Fruit fly (Drosophila melanogaster) whole organism, prepupa: ENCODE data around the gene CG34417.

ENCODE experiments used
- CG10631 ChIP-seq: fragments of 200-800 bp; sonication (Bioruptor generic); optimal IDR thresholded peaks from 2 replicates; lab custom pipeline; 2016; ENCODE audit warnings: missing biosample characterization, missing genetic modification characterization
- CG11762 ChIP-seq: fragments of 200-800 bp; sonication (Bioruptor generic); optimal IDR thresholded peaks from 3 replicates; lab custom pipeline; 2016; ENCODE audit warnings: missing biosample characterization, missing genetic modification characterization; ENCODE audit not compliant: insufficient read depth
- CG11902 ChIP-seq: fragments of 200-800 bp; sonication (Bioruptor generic); optimal IDR thresholded peaks from 3 replicates; lab custom pipeline; 2016; ENCODE audit warnings: missing biosample characterization, missing genetic modification characterization
- CG1621 ChIP-seq: fragments of 200-800 bp; sonication (Bioruptor generic); optimal IDR thresholded peaks from 3 replicates; lab custom pipeline; 2018; ENCODE audit warnings: missing biosample characterization, mild to moderate bottlenecking, missing genetic modification characterization
- CG16779 ChIP-seq: fragments of 200-800 bp; sonication (Bioruptor generic); optimal IDR thresholded peaks from 3 replicates; lab custom pipeline; 2017; ENCODE audit warnings: missing biosample characterization, mild to moderate bottlenecking, missing genetic modification characterization
- CG3032 ChIP-seq: fragments of 200-800 bp; optimal IDR thresholded peaks from 2 replicates; lab custom pipeline; 2019; ENCODE audit warnings: missing biosample characterization, mild to moderate bottlenecking, missing genetic modification characterization, moderate library complexity
- CG31627 ChIP-seq: fragments of 200-800 bp; sonication (Bioruptor generic); optimal IDR thresholded peaks from 3 replicates; lab custom pipeline; 2016; ENCODE audit warnings: missing biosample characterization, missing genetic modification characterization
- CG34406 ChIP-seq: fragments of 200-800 bp; sonication (Bioruptor generic); optimal IDR thresholded peaks from 3 replicates; lab custom pipeline; 2016; ENCODE audit warnings: missing biosample characterization, missing genetic modification characterization
- CG3919 ChIP-seq: fragments of 200-800 bp; sonication (Bioruptor generic); optimal IDR thresholded peaks from 3 replicates; lab custom pipeline; 2016; ENCODE audit warnings: missing biosample characterization, missing genetic modification characterization
- CG6163 ChIP-seq: fragments of 200-800 bp; sonication (Bioruptor generic); IDR thresholded peaks from 3 replicates; pipeline ENCODE4 v1.3.6; 2022; ENCODE audit warnings: missing biosample characterization, missing genetic modification characterization
- CG6792 ChIP-seq: fragments of 200-800 bp; sonication (Bioruptor generic); optimal IDR thresholded peaks from 3 replicates; lab custom pipeline; 2016; ENCODE audit warnings: missing biosample characterization, missing genetic modification characterization
- CG6808 ChIP-seq: fragments of 200-800 bp; sonication (Bioruptor generic); optimal IDR thresholded peaks from 3 replicates; lab custom pipeline; 2017; ENCODE audit warnings: missing biosample characterization, missing genetic modification characterization, mild to moderate bottlenecking, moderate library complexity, missing genetic modification reagents
- CG7368 ChIP-seq: fragments of 200-800 bp; sonication (Bioruptor generic); optimal IDR thresholded peaks from 3 replicates; lab custom pipeline; 2016; ENCODE audit warnings: missing biosample characterization, missing genetic modification characterization
- CG8119 ChIP-seq: fragments of 200-800 bp; sonication (Bioruptor generic); IDR thresholded peaks from 3 replicates; pipeline ENCODE4 v1.3.6; 2022; ENCODE audit warnings: missing biosample characterization, missing genetic modification characterization
- CG8319 ChIP-seq: fragments of 200-800 bp; sonication (Bioruptor generic); optimal IDR thresholded peaks from 3 replicates; lab custom pipeline; 2016; ENCODE audit warnings: missing biosample characterization, missing genetic modification characterization
- CG9139 ChIP-seq: fragments of 200-800 bp; sonication (Bioruptor generic); optimal IDR thresholded peaks from 3 replicates; lab custom pipeline; 2017; ENCODE audit warnings: missing biosample characterization, mild to moderate bottlenecking, missing genetic modification characterization
- Eip75B ChIP-seq: fragments of 200-800 bp; sonication (Bioruptor generic); optimal IDR thresholded peaks from 3 replicates; lab custom pipeline; 2016; ENCODE audit warnings: missing biosample characterization, missing genetic modification characterization
- Eip78C ChIP-seq: fragments of 200-800 bp; sonication (Bioruptor generic); peaks from one replicate; lab custom pipeline; 2016; ENCODE audit warnings: missing biosample characterization, missing genetic modification characterization
- Eip93F ChIP-seq: fragments of 200-800 bp; sonication (Bioruptor generic); optimal IDR thresholded peaks from 2 replicates; lab custom pipeline; 2016; ENCODE audit warnings: missing biosample characterization, mild to moderate bottlenecking, missing genetic modification characterization
- Ets21C ChIP-seq: fragments of 200-800 bp; sonication (Bioruptor generic); optimal IDR thresholded peaks from 3 replicates; lab custom pipeline; 2016; ENCODE audit warnings: missing biosample characterization, missing genetic modification characterization
- Gug ChIP-seq: fragments of 200-800 bp; sonication (Bioruptor generic); IDR thresholded peaks from 2 replicates; pipeline ENCODE4 v1.3.6; 2022; ENCODE audit warnings: missing biosample characterization, missing genetic modification characterization
- Hr38 ChIP-seq: sonication (Bioruptor generic); optimal IDR thresholded peaks from 2 replicates; lab custom pipeline; 2016; ENCODE audit warnings: missing biosample characterization, missing genetic modification characterization
- Hr39 ChIP-seq: fragments of 200-800 bp; sonication (Bioruptor generic); optimal IDR thresholded peaks from 2 replicates; lab custom pipeline; 2016; ENCODE audit warnings: missing biosample characterization, missing genetic modification characterization
- Hr4 ChIP-seq: fragments of 200-800 bp; sonication (Bioruptor generic); optimal IDR thresholded peaks from 3 replicates; lab custom pipeline; 2016; ENCODE audit warnings: missing biosample characterization, missing genetic modification characterization
- Met ChIP-seq: fragments of 200-800 bp; sonication (Bioruptor generic); optimal IDR thresholded peaks from 3 replicates; lab custom pipeline; 2016; ENCODE audit warnings: missing biosample characterization, missing genetic modification characterization
- OdsH ChIP-seq: fragments of 200-800 bp; sonication (Bioruptor generic); optimal IDR thresholded peaks from 3 replicates; lab custom pipeline; 2016; ENCODE audit warnings: missing biosample characterization, missing genetic modification characterization
- Sox14 ChIP-seq: fragments of 200-800 bp; sonication (Bioruptor generic); optimal IDR thresholded peaks from 3 replicates; lab custom pipeline; 2016; ENCODE audit warnings: missing biosample characterization, missing genetic modification characterization
- Sox15 ChIP-seq: fragments of 200-800 bp; sonication (Bioruptor generic); optimal IDR thresholded peaks from 3 replicates; lab custom pipeline; 2016; ENCODE audit warnings: missing biosample characterization, missing genetic modification characterization
- achi ChIP-seq: fragments of 200-800 bp; sonication (Bioruptor generic); optimal IDR thresholded peaks from 3 replicates; lab custom pipeline; 2016; ENCODE audit warnings: missing biosample characterization, missing genetic modification characterization
- acj6 ChIP-seq: fragments of 200-800 bp; sonication (Bioruptor generic); optimal IDR thresholded peaks from 3 replicates; lab custom pipeline; 2016; ENCODE audit warnings: missing biosample characterization, missing genetic modification characterization
- cyc ChIP-seq: fragments of 200-800 bp; sonication (Bioruptor generic); optimal IDR thresholded peaks from 3 replicates; lab custom pipeline; 2016; ENCODE audit warnings: missing biosample characterization, missing genetic modification characterization
- dsx ChIP-seq: fragments of 200-800 bp; optimal IDR thresholded peaks from 3 replicates; lab custom pipeline; 2019; ENCODE audit warnings: missing biosample characterization, mild to moderate bottlenecking, missing genetic modification characterization, moderate library complexity; ENCODE audit not compliant: poor library complexity, severe bottlenecking
- eg ChIP-seq: fragments of 200-800 bp; sonication (Bioruptor generic); IDR thresholded peaks from 3 replicates; pipeline ENCODE4 v1.3.6; 2022; ENCODE audit warnings: missing biosample characterization, missing genetic modification characterization
- esn ChIP-seq: fragments of 200-800 bp; sonication (Bioruptor generic); optimal IDR thresholded peaks from 2 replicates; lab custom pipeline; 2016; ENCODE audit warnings: missing biosample characterization, mild to moderate bottlenecking, missing genetic modification characterization, moderate library complexity
- fd59A ChIP-seq: fragments of 200-800 bp; sonication (Bioruptor generic); optimal IDR thresholded peaks from 2 replicates; lab custom pipeline; 2017; ENCODE audit warnings: missing biosample characterization, mild to moderate bottlenecking, missing genetic modification characterization, missing genetic modification reagents
- fkh ChIP-seq: fragments of 200-800 bp; sonication (Bioruptor generic); optimal IDR thresholded peaks from 3 replicates; lab custom pipeline; 2017; ENCODE audit warnings: missing biosample characterization, mild to moderate bottlenecking, missing genetic modification characterization, moderate library complexity
- net ChIP-seq: fragments of 200-800 bp; sonication (Bioruptor generic); optimal IDR thresholded peaks from 3 replicates; lab custom pipeline; 2016; ENCODE audit warnings: missing biosample characterization, missing genetic modification characterization
- salr ChIP-seq, 2 experiments: fragments of 200-800 bp; sonication (Bioruptor generic); optimal IDR thresholded peaks; 3 replicates each; lab custom pipeline; 2016 to 2018; ENCODE audit warnings: missing biosample characterization in 2 of 2, missing genetic modification characterization in 2 of 2, mild to moderate bottlenecking in 1 of 2
- spab ChIP-seq: fragments of 200-800 bp; sonication (Bioruptor generic); optimal IDR thresholded peaks from 2 replicates; lab custom pipeline; 2017; ENCODE audit warnings: missing biosample characterization, mild to moderate bottlenecking, missing genetic modification characterization, missing genetic modification reagents
- ss ChIP-seq, 2 experiments: fragments of 200-800 bp; sonication (Bioruptor generic); optimal IDR thresholded peaks; 2 replicates in 1 of 2; 3 replicates in 1 of 2; lab custom pipeline; 2017 to 2018; ENCODE audit warnings: mild to moderate bottlenecking in 2 of 2, missing biosample characterization in 2 of 2, missing genetic modification characterization in 2 of 2, moderate library complexity in 1 of 2
- svp ChIP-seq: fragments of 200-800 bp; sonication (Bioruptor generic); peaks from one replicate; lab custom pipeline; 2016; ENCODE audit warnings: missing biosample characterization, missing genetic modification characterization

Gene CG34417

DNA sequence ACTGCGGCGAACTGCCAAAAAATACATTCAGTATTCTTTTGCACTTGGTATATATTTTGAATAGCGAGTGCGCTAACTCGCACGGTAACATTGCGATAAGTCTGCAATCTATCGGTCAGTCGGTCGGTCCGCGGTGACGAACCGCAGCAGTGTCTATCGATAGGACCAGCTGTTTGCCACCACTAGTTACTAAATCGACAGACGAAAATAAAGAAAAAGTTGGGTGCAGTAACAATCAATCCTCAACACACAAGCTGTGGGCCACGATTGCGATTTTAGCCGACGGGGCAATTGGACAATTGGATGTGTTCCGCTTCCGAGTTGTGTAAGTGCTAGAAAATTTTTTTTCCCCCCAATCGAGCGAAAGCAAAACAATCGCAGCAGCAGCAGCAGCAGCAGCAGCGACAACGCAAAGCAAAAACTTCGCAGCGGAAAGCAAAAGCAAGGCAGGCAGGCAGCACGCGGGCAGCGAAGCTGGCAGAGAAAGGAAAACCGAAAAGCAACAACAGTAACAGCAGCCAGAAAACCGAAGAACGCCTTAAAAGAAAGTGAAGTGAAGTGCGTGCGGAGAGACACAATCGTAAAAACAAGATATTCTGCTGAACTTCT lies 50.2 kb downstream of the CG34417 start, which contains the start of gene Pat1 (continued):
- no peak for TF ChIP-seq CG10631 (GFP tag; lab: Kevin White, UChicago)
- TF ChIP-seq dsx: no peak
- TF ChIP-seq net (GFP tag; lab: Kevin White, UChicago): no peak
- no peak for TF ChIP-seq Eip93F
- no peak for TF ChIP-seq acj6 (GFP tag; lab: Kevin White, UChicago)
- peak; percentile 74 for TF ChIP-seq Eip78C (GFP tag; lab: Kevin White, UChicago)
- peak; percentile 24 for TF ChIP-seq cyc (GFP tag; lab: Kevin White, UChicago)
- TF ChIP-seq CG8319 (GFP tag; lab: Kevin White, UChicago): no peak
- TF ChIP-seq OdsH (GFP tag; lab: Kevin White, UChicago): no peak
- peak; percentile 40 for TF ChIP-seq CG3919 (GFP tag; lab: Kevin White, UChicago)
- TF ChIP-seq achi (GFP tag; lab: Kevin White, UChicago): no peak
- TF ChIP-seq fd59A (GFP tag; lab: Kevin White, UChicago): no peak
- peak; percentile 22 for TF ChIP-seq Sox14
- no peak for TF ChIP-seq Gug (GFP tag; lab: Robert Waterston, UW)
- no peak for TF ChIP-seq Hr39 (GFP tag; lab: Kevin White, UChicago)
- TF ChIP-seq eg (GFP tag; lab: Robert Waterston, UW): 0 out of 3 replicates have a peak, but pooled peaks have one; percentile 30
- no peak for TF ChIP-seq Hr4 (GFP tag; lab: Kevin White, UChicago)
- TF ChIP-seq spab (GFP tag; lab: Kevin White, UChicago): no peak
- no peak for TF ChIP-seq CG1621 (tag; lab: Kevin White, UChicago)
- TF ChIP-seq CG34406 (GFP tag; lab: Kevin White, UChicago): no peak
- no peak for TF ChIP-seq Hr38 (GFP tag; lab: Kevin White, UChicago)
- TF ChIP-seq Sox15: no peak
- TF ChIP-seq CG16779: no peak
- no peak for TF ChIP-seq fkh
- no peak for TF ChIP-seq CG11762 (GFP tag; lab: Kevin White, UChicago)
- no peak for TF ChIP-seq CG31627 (GFP tag; lab: Kevin White, UChicago)
- TF ChIP-seq CG11902: no peak
- no peak for TF ChIP-seq Met (GFP tag; lab: Kevin White, UChicago)
- TF ChIP-seq CG8119 (GFP tag; lab: Robert Waterston, UW): no peak; the same call in 2 of the 3 replicates

DNA sequence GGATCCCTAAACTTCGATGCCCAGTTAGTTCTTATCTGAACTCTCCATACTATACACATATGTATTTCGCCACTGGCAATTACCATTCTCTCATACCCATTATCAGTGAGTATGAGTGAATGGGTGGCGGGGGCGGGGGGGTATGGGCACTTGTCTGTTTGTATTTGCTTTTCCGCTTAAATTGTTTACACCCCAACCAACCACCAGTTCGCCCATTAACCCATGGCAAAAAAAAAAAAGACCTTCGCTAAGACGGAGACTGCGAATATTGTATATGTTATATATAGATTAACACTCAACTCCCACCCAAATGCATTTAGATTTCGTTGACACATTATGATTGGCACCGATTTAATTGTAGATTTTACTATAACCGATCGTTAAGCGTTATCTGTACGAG lies 51.5 kb downstream of the CG34417 start:
- TF ChIP-seq CG6163 (GFP tag; lab: Robert Waterston, UW): peak; percentile 51; the same call in 1 of the 3 replicates
- TF ChIP-seq CG34406 (GFP tag; lab: Kevin White, UChicago): peak; percentile 39
- TF ChIP-seq CG9139 (GFP tag; lab: Kevin White, UChicago): no peak
- TF ChIP-seq esn (GFP tag; lab: Kevin White, UChicago): no peak
- peak in 1 of 2 experiments; percentile 4 for TF ChIP-seq salr (GFP tag; optimal IDR thresholded peaks at IDR 0.05; lab: Kevin White, UChicago)
- peak; percentile 7 for TF ChIP-seq CG7368
- TF ChIP-seq Sox14: no peak
- peak; percentile 19 for TF ChIP-seq Eip75B (GFP tag; lab: Kevin White, UChicago)
- TF ChIP-seq svp (GFP tag; lab: Kevin White, UChicago): peak; percentile 76
- TF ChIP-seq ss (GFP tag; optimal IDR thresholded peaks at IDR 0.05; lab: Kevin White, UChicago): peak; percentile 18 to 60
- TF ChIP-seq fkh: peak; percentile 83
- peak; percentile 24 for TF ChIP-seq CG6808
- peak; percentile 9 for TF ChIP-seq CG6792 (GFP tag; lab: Kevin White, UChicago)
- TF ChIP-seq Eip78C (GFP tag; lab: Kevin White, UChicago): peak; percentile 87

DNA sequence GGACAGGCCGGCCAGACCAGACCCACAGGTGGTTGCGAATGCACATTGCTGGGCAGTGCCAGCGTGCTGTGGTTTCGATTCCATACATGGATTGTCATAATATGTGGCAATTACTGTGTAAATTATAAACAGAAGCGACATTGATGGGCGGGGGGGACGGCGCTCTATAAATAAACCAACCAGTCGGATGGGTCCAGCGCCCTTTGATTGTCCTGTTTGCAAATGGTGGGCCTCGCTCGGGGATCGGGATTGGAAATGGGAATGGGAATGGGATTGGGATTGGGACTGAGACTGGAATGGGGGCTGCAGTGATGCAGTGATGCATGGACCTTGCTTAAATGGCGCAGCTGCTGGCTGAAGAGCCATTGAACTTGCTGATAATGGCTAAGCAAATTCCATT lies 52.2 kb downstream of the CG34417 start:
- TF ChIP-seq CG6808 (peak; percentile 23), dsx (peak; percentile 25), CG9139 (GFP tag; lab: Kevin White, UChicago) (peak; percentile 43), CG1621 (tag; lab: Kevin White, UChicago) (peak; percentile 29), CG3919 (GFP tag; lab: Kevin White, UChicago) (no peak), CG6163 (GFP tag; lab: Robert Waterston, UW) (0 out of 3 replicates have a peak, but pooled peaks have one; percentile 6), ss (GFP tag; optimal IDR thresholded peaks at IDR 0.05; lab: Kevin White, UChicago) (peak; percentile 52 to 65), spab (GFP tag; lab: Kevin White, UChicago) (peak; percentile 17), Ets21C (GFP tag; lab: Kevin White, UChicago) (no peak), CG3032 (tag; lab: Kevin White, UChicago) (no peak), salr (GFP tag; optimal IDR thresholded peaks at IDR 0.05; lab: Kevin White, UChicago) (peak in 1 of 2 experiments; percentile 4), CG31627 (GFP tag; lab: Kevin White, UChicago) (no peak)
